Worm (Caenorhabditis elegans): ENCODE results near the gene txt-14.
A peak's percentile ranks its signal among the peaks of the same experiment; 100 is the strongest.

txt-14 gene

DNA sequence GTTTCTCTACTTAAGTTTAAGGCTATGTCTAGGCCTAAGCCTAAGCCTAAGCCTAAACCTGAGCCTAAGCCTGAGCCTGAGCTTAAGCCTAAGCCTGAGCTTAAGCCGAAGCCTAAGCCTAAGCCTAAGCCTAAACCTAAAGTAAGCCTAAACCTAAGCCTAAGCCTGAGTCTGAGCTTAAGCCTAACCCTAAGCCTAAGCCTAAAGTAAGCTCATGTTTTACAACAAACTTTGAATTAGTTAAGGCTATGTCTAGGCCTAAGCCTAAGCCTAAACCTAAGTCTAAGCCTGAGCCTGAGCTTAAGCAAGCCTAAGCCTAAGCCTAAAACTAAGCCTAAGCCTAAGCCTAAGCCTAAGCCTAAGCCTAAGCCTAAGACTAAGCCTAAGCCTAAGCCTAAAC is 16.8 kb upstream of the txt-14 start:
- peak; percentile 43 for TF ChIP-seq ham-2 (GFP tag; optimal IDR thresholded peaks at IDR 0.05)
- peak; percentile 10 for TF ChIP-seq sptf-1 (tag; optimal IDR thresholded peaks at IDR 0.05)
- TF ChIP-seq elt-3 (tag; optimal IDR thresholded peaks at IDR 0.05): no peak
- TF ChIP-seq zip-8 (tag; optimal IDR thresholded peaks at IDR 0.05): no peak
- TF ChIP-seq cnd-1 (tag; optimal IDR thresholded peaks at IDR 0.05): no peak
- no peak for TF ChIP-seq hlh-1 (tag; optimal IDR thresholded peaks at IDR 0.05)
- no peak for TF ChIP-seq ceh-83 (GFP tag; optimal IDR thresholded peaks at IDR 0.05)

- TF ChIP-seq mep-1 (tag; optimal IDR thresholded peaks at IDR 0.05): no peak
- TF ChIP-seq pha-4 (tag; optimal IDR thresholded peaks at IDR 0.05): no peak
- TF ChIP-seq sptf-1 (tag; optimal IDR thresholded peaks at IDR 0.05): no peak
- no peak for TF ChIP-seq nhr-28 (tag; optimal IDR thresholded peaks at IDR 0.05)
- no peak for TF ChIP-seq bed-3 (GFP tag; optimal IDR thresholded peaks at IDR 0.05)
- no peak for TF ChIP-seq lsy-2 (tag; optimal IDR thresholded peaks at IDR 0.05)
Measured at ce11 chrV:18569445-18569844, 13.0 kb upstream of the txt-14 start.

DNA sequence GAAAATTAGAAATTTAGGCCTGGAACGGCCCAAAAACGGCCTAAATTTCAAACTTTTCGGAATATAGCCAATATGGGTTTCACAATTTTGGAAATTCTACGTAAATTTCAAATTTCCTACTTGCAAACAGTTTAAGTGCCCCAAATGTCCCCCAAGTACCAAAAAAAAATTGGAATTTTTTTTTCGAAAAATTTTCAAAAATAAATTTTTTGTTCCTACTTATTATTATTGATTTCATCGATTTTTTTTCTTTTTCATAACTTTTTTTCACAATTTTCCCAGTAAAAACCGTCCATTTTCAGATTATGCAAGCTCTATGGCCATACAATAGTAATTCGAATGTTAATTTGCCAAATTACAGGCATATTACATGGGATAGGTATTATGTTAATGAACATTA is 10.9 kb upstream of the txt-14 start, which contains the start of gene Y51A2D.21:
Gene Y51A2D.21, plus strand, starts transcription at position 301 of the 400 bp plus-strand sequence.
- TF ChIP-seq drap-1 (GFP tag; optimal IDR thresholded peaks at IDR 0.05) (no peak), lin-32 (GFP tag; optimal IDR thresholded peaks at IDR 0.05) (no peak), tbx-8 (GFP tag; optimal IDR thresholded peaks at IDR 0.05) (no peak), flh-1 (GFP tag; optimal IDR thresholded peaks at IDR 0.05) (no peak), ceh-39 (tag; optimal IDR thresholded peaks at IDR 0.05) (no peak), mls-2 (tag; optimal IDR thresholded peaks at IDR 0.05) (no peak), nhr-76 (tag; optimal IDR thresholded peaks at IDR 0.05) (no peak), sem-2 (GFP tag; optimal IDR thresholded peaks at IDR 0.05) (no peak), zip-8 (tag; optimal IDR thresholded peaks at IDR 0.05) (no peak), blmp-1 (tag; optimal IDR thresholded peaks at IDR 0.05) (no peak), lsy-2 (tag; optimal IDR thresholded peaks at IDR 0.05) (no peak)

DNA sequence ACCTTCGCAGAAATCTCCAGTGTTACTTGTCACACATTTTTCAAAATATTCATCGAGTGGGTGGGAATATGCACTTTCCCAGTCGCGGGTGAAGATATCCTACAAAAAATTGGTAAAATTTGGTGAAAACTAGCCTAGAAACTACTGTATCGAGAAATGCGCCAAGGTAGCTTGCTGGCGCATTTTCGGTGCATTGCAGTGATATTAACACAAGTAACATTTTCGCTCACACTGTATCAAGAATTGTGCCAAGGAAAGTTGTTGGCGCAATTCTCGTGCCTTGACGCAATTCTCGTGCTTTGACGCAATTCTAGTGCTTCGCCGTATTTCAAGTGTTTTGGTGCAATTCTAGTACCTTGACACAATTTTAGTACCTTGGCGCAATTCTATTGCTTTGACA is 9.3 kb upstream of the txt-14 start:
- TF ChIP-seq nhr-12 (tag; optimal IDR thresholded peaks at IDR 0.05) (no peak), drap-1 (GFP tag; optimal IDR thresholded peaks at IDR 0.05) (peak; percentile 77), lsy-2 (tag; optimal IDR thresholded peaks at IDR 0.05) (peak; percentile 16)

ce11 chrV:18575084-18575483 is 7.4 kb upstream of the txt-14 start:
- TF ChIP-seq nhr-28 (tag; optimal IDR thresholded peaks at IDR 0.05) (no peak), mab-5 (tag; optimal IDR thresholded peaks at IDR 0.05) (no peak), mls-2 (tag; optimal IDR thresholded peaks at IDR 0.05) (no peak), elt-1 (tag; optimal IDR thresholded peaks at IDR 0.05; ENCODE audit: borderline replicate concordance, insufficient read depth) (no peak)

DNA sequence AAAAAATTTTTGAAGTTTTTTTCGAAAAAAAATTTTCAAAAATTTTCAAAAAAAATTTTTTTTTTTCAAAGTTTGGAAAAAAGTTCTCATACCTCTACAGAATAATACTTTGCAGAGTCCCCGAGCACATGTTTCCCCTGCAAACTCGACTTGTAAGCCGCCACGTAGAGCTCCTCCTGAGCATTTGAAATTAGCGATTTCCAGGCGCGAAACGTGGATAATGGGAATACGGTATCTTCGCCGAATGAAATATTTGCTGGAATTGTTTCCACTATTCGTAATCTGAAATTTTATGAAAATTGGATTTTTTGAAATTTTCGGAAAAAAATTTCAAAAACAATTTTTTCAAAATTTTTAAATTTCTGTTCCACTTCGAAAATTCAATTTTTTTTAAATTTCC is 6.3 kb upstream of the txt-14 start:
- TF ChIP-seq hlh-1 (tag; optimal IDR thresholded peaks at IDR 0.05) (no peak), unc-120 (tag; optimal IDR thresholded peaks at IDR 0.05; ENCODE audit: poor library complexity, severe bottlenecking) (no peak), nhr-237 (tag; optimal IDR thresholded peaks at IDR 0.05) (no peak), drap-1 (GFP tag; optimal IDR thresholded peaks at IDR 0.05) (no peak), elt-1 (tag; optimal IDR thresholded peaks at IDR 0.05; ENCODE audit: borderline replicate concordance, insufficient read depth) (no peak), nhr-76 (tag; optimal IDR thresholded peaks at IDR 0.05) (no peak)

DNA sequence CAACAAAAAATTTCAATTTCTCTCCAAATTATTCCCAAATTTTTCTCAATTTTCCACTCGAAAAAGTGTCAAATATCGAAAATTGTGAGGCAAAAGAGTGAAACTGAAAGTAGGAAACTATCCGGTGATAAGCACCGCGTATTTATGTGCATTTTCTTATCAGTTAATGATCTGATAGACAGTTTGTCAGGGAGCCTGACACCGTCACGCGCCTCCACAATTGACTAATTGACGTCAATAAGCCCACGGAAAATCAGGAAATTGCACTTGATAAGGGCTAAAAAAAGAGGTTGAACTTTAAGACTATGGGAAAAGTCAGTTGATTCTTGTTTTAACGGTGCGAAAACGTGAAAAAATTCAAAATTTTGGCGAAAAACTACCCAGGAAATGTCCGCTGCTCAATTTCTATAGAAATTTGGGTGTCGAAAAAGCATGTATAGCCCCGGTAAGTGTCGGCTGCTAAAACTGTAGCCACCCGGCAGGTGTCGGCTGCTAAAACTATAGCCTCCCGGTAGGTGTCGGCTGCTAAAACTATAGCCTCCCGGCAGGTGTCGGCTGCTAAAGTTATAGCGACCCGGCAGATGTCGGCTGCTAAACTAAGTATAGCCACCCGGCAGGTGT is 4.9 kb upstream of the txt-14 start:
- no peak for TF ChIP-seq pha-4 (tag; optimal IDR thresholded peaks at IDR 0.05)
- TF ChIP-seq lin-32 (GFP tag; optimal IDR thresholded peaks at IDR 0.05): no peak
- TF ChIP-seq nhr-28 (tag; optimal IDR thresholded peaks at IDR 0.05): no peak

DNA sequence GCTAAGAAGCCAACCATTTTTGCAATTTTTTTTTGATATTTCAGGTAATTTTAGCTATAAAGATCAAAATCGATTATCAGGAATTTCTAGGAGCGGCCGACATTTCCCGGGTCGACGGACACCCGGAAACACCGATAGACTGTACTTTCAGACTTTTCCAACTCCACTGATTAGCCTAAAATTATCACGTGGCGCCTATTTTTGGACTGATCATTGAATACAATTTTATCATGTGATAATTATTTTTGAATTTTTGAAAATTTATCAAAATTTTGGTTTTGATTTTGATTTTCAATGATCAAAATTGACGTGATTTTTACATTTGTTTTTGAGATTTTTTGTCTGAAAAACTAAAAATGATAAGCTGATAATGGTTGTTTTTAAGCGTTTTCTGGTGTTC is 4.2 kb upstream of the txt-14 start:
- TF ChIP-seq bed-3 (GFP tag; optimal IDR thresholded peaks at IDR 0.05): no peak
- TF ChIP-seq lsy-2 (tag; optimal IDR thresholded peaks at IDR 0.05): no peak
- no peak for TF ChIP-seq ces-1 (GFP tag; optimal IDR thresholded peaks at IDR 0.05)
- no peak for TF ChIP-seq snpc-4 (tag; optimal IDR thresholded peaks at IDR 0.05)
- TF ChIP-seq nhr-2 (tag; optimal IDR thresholded peaks at IDR 0.05): no peak
- no peak for TF ChIP-seq elt-3 (tag; optimal IDR thresholded peaks at IDR 0.05)
- TF ChIP-seq mep-1 (tag; optimal IDR thresholded peaks at IDR 0.05): no peak
- no peak for TF ChIP-seq unc-39 (tag; optimal IDR thresholded peaks at IDR 0.05)
- TF ChIP-seq hlh-1 (tag; optimal IDR thresholded peaks at IDR 0.05): no peak
- TF ChIP-seq sptf-1 (tag; optimal IDR thresholded peaks at IDR 0.05): no peak
- TF ChIP-seq zip-8 (tag; optimal IDR thresholded peaks at IDR 0.05): no peak
- no peak for TF ChIP-seq ceh-83 (GFP tag; optimal IDR thresholded peaks at IDR 0.05)
